Fruit fly (Drosophila melanogaster) whole organism, embryonic: Measurements from ENCODE around the gene Polr2D.

ENCODE experiments used
- Aef1 ChIP-seq: fragments of 200-800 bp; sonication (Bioruptor generic); IDR thresholded peaks from 3 replicates; pipeline ENCODE4 v1.3.6; 2022; ENCODE audit warnings: missing biosample characterization, missing genetic modification characterization
- Antp ChIP-seq: fragments of 200-800 bp; sonication (Bioruptor generic); optimal IDR thresholded peaks from 3 replicates; lab custom pipeline; 2016; ENCODE audit warnings: missing biosample characterization, missing genetic modification characterization
- BEAF-32 ChIP-seq: fragments of 200-800 bp; sonication (Bioruptor generic); optimal IDR thresholded peaks from 3 replicates; lab custom pipeline; 2017; ENCODE audit warnings: missing biosample characterization, missing genetic modification characterization, mild to moderate bottlenecking, moderate library complexity, missing genetic modification reagents
- Bgb ChIP-seq: fragments of 200-800 bp; sonication (Bioruptor generic); IDR thresholded peaks from 2 replicates; pipeline ENCODE4 v1.3.6; 2022; ENCODE audit warnings: missing biosample characterization, missing genetic modification characterization; ENCODE audit not compliant: partially characterized antibody
- CG10565 ChIP-seq: fragments of 200-800 bp; sonication (Bioruptor generic); optimal IDR thresholded peaks from 3 replicates; lab custom pipeline; 2016; ENCODE audit warnings: missing biosample characterization, mild to moderate bottlenecking, missing genetic modification characterization
- CG11247 ChIP-seq: fragments of 200-800 bp; sonication (Bioruptor generic); IDR thresholded peaks from 2 replicates; pipeline ENCODE4 v1.3.6; 2022; ENCODE audit warnings: missing biosample characterization, missing genetic modification characterization
- CG11504 ChIP-seq: fragments of 200-800 bp; sonication (Bioruptor generic); optimal IDR thresholded peaks from 3 replicates; lab custom pipeline; 2019; ENCODE audit warnings: missing biosample characterization, mild to moderate bottlenecking, missing genetic modification characterization, moderate library complexity
- CG13287 ChIP-seq: fragments of 200-800 bp; sonication (Bioruptor generic); IDR thresholded peaks from 2 replicates; pipeline ENCODE4 v1.3.6; 2022; ENCODE audit warnings: missing biosample characterization, missing genetic modification characterization; ENCODE audit not compliant: partially characterized antibody
- CG1529 ChIP-seq: fragments of 200-800 bp; sonication (Bioruptor generic); optimal IDR thresholded peaks from 3 replicates; lab custom pipeline; 2018; ENCODE audit warnings: missing biosample characterization, missing genetic modification characterization
- CG17385 ChIP-seq: fragments of 200-800 bp; sonication (Bioruptor generic); optimal IDR thresholded peaks from 3 replicates; lab custom pipeline; 2018; ENCODE audit warnings: missing biosample characterization, mild to moderate bottlenecking, missing genetic modification characterization
- CG1832 ChIP-seq: fragments of 200-800 bp; sonication (Bioruptor generic); optimal IDR thresholded peaks from 2 replicates; lab custom pipeline; 2017; ENCODE audit warnings: missing biosample characterization, mild to moderate bottlenecking, missing genetic modification characterization, inconsistent platforms
- CG18599 ChIP-seq: fragments of 200-800 bp; sonication (Bioruptor generic); optimal IDR thresholded peaks from 3 replicates; lab custom pipeline; 2017; ENCODE audit warnings: missing biosample characterization, missing genetic modification characterization, mild to moderate bottlenecking, moderate library complexity, missing genetic modification reagents
- CG4617 ChIP-seq: fragments of 200-800 bp; sonication (Bioruptor generic); optimal IDR thresholded peaks from 3 replicates; lab custom pipeline; 2016; ENCODE audit warnings: missing biosample characterization, missing genetic modification characterization, borderline replicate concordance
- CG6854 ChIP-seq: fragments of 200-800 bp; sonication (Bioruptor generic); optimal IDR thresholded peaks from 3 replicates; lab custom pipeline; 2017; ENCODE audit warnings: missing biosample characterization, mild to moderate bottlenecking, missing genetic modification characterization
- CG7357 ChIP-seq: fragments of 200-800 bp; sonication (Bioruptor generic); IDR thresholded peaks from 3 replicates; pipeline ENCODE4 v1.3.6; 2022; ENCODE audit warnings: missing biosample characterization, missing genetic modification characterization
- CG7745 ChIP-seq: fragments of 200-800 bp; sonication (Bioruptor generic); optimal IDR thresholded peaks from 2 replicates; lab custom pipeline; 2018; ENCODE audit warnings: missing biosample characterization, mild to moderate bottlenecking, missing genetic modification characterization, moderate library complexity
- CG7963 ChIP-seq: fragments of 200-800 bp; sonication (Bioruptor generic); IDR thresholded peaks from 3 replicates; pipeline ENCODE4 v1.3.6; 2022; ENCODE audit warnings: missing biosample characterization, missing genetic modification characterization; ENCODE audit not compliant: partially characterized antibody
- CG9932 ChIP-seq: fragments of 200-800 bp; sonication (Bioruptor generic); IDR thresholded peaks from 2 replicates; pipeline ENCODE4 v1.3.6; 2022; ENCODE audit warnings: missing biosample characterization, missing genetic modification characterization
- Dp ChIP-seq: fragments of 200-800 bp; sonication (Bioruptor generic); optimal IDR thresholded peaks from 2 replicates; lab custom pipeline; 2018; ENCODE audit warnings: missing biosample characterization, mild to moderate bottlenecking, missing genetic modification characterization, moderate library complexity
- Dref ChIP-seq: fragments of 200-800 bp; sonication (Bioruptor generic); IDR thresholded peaks from 2 replicates; pipeline ENCODE4 v1.3.6; 2022; ENCODE audit warnings: missing biosample characterization, missing genetic modification characterization
- E2f2 ChIP-seq: fragments of 200-800 bp; sonication (Bioruptor generic); IDR thresholded peaks from 2 replicates; pipeline ENCODE4 v1.3.6; 2022; ENCODE audit warnings: missing biosample characterization, missing genetic modification characterization
- Ets65A ChIP-seq: fragments of 200-800 bp; sonication (Bioruptor generic); peaks from one replicate; lab custom pipeline; 2016; ENCODE audit warnings: missing biosample characterization, missing genetic modification characterization
- HLHmδ ChIP-seq: fragments of 200-800 bp; sonication (Bioruptor generic); optimal IDR thresholded peaks from 2 replicates; lab custom pipeline; 2018; ENCODE audit warnings: missing biosample characterization, mild to moderate bottlenecking, missing genetic modification characterization, moderate library complexity
- Hmr ChIP-seq: fragments of 200-800 bp; sonication (Bioruptor generic); optimal IDR thresholded peaks from 3 replicates; lab custom pipeline; 2017; ENCODE audit warnings: mild to moderate bottlenecking, missing biosample characterization, missing genetic modification reagents, missing genetic modification characterization
- MBD-R2 ChIP-seq: fragments of 200-800 bp; sonication (Bioruptor generic); IDR thresholded peaks from 2 replicates; pipeline ENCODE4 v1.3.6; 2022; ENCODE audit warnings: missing biosample characterization, missing genetic modification characterization
- MESR4 ChIP-seq: fragments of 200-800 bp; sonication (Bioruptor generic); optimal IDR thresholded peaks from 2 replicates; lab custom pipeline; 2018; ENCODE audit warnings: missing biosample characterization, mild to moderate bottlenecking, missing genetic modification characterization, moderate library complexity
- Mes4 ChIP-seq: fragments of 200-800 bp; sonication (Bioruptor generic); optimal IDR thresholded peaks from 2 replicates; lab custom pipeline; 2016; ENCODE audit warnings: missing biosample characterization, missing genetic modification characterization
- Spps ChIP-seq: fragments of 200-800 bp; sonication (Bioruptor generic); optimal IDR thresholded peaks from 2 replicates; lab custom pipeline; 2018; ENCODE audit warnings: missing biosample characterization, mild to moderate bottlenecking, missing genetic modification characterization
- Sry-β ChIP-seq: fragments of 200-800 bp; sonication (Bioruptor generic); optimal IDR thresholded peaks from 2 replicates; lab custom pipeline; 2018; ENCODE audit warnings: missing biosample characterization, mild to moderate bottlenecking, missing genetic modification characterization, moderate library complexity
- amos ChIP-seq: fragments of 200-800 bp; sonication (Bioruptor generic); IDR thresholded peaks from 2 replicates; pipeline ENCODE4 v1.3.6; 2022; ENCODE audit warnings: missing biosample characterization, missing genetic modification characterization; ENCODE audit not compliant: partially characterized antibody
- aop ChIP-seq: fragments of 200-800 bp; sonication (Bioruptor generic); IDR thresholded peaks from 2 replicates; pipeline ENCODE4 v1.3.6; 2022; ENCODE audit warnings: missing biosample characterization, missing genetic modification characterization
- ap ChIP-seq: fragments of 200-800 bp; sonication (Bioruptor generic); IDR thresholded peaks from 2 replicates; pipeline ENCODE4 v1.3.6; 2022; ENCODE audit warnings: missing biosample characterization, missing genetic modification characterization
- ara ChIP-seq: fragments of 200-800 bp; sonication (Bioruptor generic); IDR thresholded peaks from 2 replicates; pipeline ENCODE4 v1.3.6; 2022; ENCODE audit warnings: missing biosample characterization, missing genetic modification characterization
- az2 ChIP-seq: fragments of 200-800 bp; sonication (Bioruptor generic); optimal IDR thresholded peaks from 3 replicates; lab custom pipeline; 2016; ENCODE audit warnings: missing biosample characterization, missing genetic modification characterization
- cg ChIP-seq: fragments of 200-800 bp; sonication (Bioruptor generic); optimal IDR thresholded peaks from 3 replicates; lab custom pipeline; 2019; ENCODE audit warnings: missing biosample characterization, mild to moderate bottlenecking, missing genetic modification characterization, moderate library complexity
- ewg ChIP-seq: fragments of 200-800 bp; sonication (Bioruptor generic); optimal IDR thresholded peaks from 3 replicates; lab custom pipeline; 2017; ENCODE audit warnings: mild to moderate bottlenecking, missing biosample characterization, missing genetic modification reagents, missing genetic modification characterization
- inv ChIP-seq: fragments of 200-800 bp; sonication (Bioruptor generic); IDR thresholded peaks from 2 replicates; pipeline ENCODE4 v1.3.6; 2022; ENCODE audit warnings: missing biosample characterization, missing genetic modification characterization; ENCODE audit not compliant: partially characterized antibody
- jing ChIP-seq: fragments of 200-800 bp; sonication (Bioruptor generic); optimal IDR thresholded peaks from 2 replicates; lab custom pipeline; 2018; ENCODE audit warnings: missing biosample characterization, mild to moderate bottlenecking, missing genetic modification characterization
- kah ChIP-seq: fragments of 200-800 bp; sonication (Bioruptor generic); optimal IDR thresholded peaks from 2 replicates; lab custom pipeline; 2018; ENCODE audit warnings: missing biosample characterization, mild to moderate bottlenecking, missing genetic modification characterization
- ken ChIP-seq: fragments of 200-800 bp; sonication (Bioruptor generic); IDR thresholded peaks from 3 replicates; pipeline ENCODE4 v1.3.6; 2022; ENCODE audit warnings: missing biosample characterization, missing genetic modification characterization
- nerfin-2 ChIP-seq: fragments of 200-800 bp; sonication (Bioruptor generic); IDR thresholded peaks from 2 replicates; pipeline ENCODE4 v1.3.6; 2022; ENCODE audit warnings: missing biosample characterization, missing genetic modification characterization; ENCODE audit not compliant: partially characterized antibody
- onecut ChIP-seq: fragments of 200-800 bp; sonication (Bioruptor generic); IDR thresholded peaks from 2 replicates; pipeline ENCODE4 v1.3.6; 2022; ENCODE audit warnings: missing biosample characterization, missing genetic modification characterization
- pzg ChIP-seq: fragments of 200-800 bp; sonication (Bioruptor generic); optimal IDR thresholded peaks from 3 replicates; lab custom pipeline; 2018; ENCODE audit warnings: missing biosample characterization, mild to moderate bottlenecking, missing genetic modification characterization, moderate library complexity
- so ChIP-seq: fragments of 200-800 bp; sonication (Bioruptor generic); IDR thresholded peaks from 3 replicates; pipeline ENCODE4 v1.3.6; 2022; ENCODE audit warnings: missing biosample characterization, missing genetic modification characterization
- stc ChIP-seq: fragments of 200-800 bp; sonication (Bioruptor generic); IDR thresholded peaks from 2 replicates; pipeline ENCODE4 v1.3.6; 2022; ENCODE audit warnings: missing biosample characterization, missing genetic modification characterization
- unc-4 ChIP-seq: fragments of 200-800 bp; sonication (Bioruptor generic); IDR thresholded peaks from 2 replicates; pipeline ENCODE4 v1.3.6; 2022; ENCODE audit warnings: missing biosample characterization, missing genetic modification characterization; ENCODE audit not compliant: partially characterized antibody

The Polr2D gene

DNA sequence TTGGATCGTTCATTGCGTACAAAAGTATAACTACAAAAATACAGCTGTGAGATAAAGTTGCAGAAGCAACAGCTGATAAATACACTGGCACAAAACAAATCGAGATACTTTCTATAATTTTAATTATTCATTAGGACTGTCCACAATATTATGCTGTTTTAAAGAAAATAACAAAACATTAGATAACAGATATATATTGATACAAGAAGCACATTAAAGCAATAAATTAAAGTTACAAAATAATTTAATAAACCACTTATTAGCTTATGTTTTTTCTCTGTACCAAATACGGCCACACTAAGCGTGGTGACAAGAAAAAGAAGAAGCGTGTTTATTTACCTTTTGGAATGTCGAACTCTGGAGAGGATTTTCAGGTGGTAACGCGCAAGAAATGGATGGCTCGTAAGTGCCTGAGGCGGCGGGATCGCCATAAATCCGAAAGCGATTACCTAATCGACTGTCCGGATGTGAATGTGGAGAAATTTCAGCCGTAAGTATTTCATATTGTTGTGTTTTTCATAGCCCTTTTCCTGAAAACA is 35.0 kb downstream of the Polr2D start, which contains the start of the genes CG7988 and CG7183 (continued):
- TF ChIP-seq CG18599 (peak; percentile 96), Spps (tag; lab: Kevin White, UChicago) (peak; percentile 98), Mes4 (GFP tag; lab: Kevin White, UChicago) (peak; percentile 87), cg (GFP tag; lab: Kevin White, UChicago) (no peak), ken (GFP tag; lab: Robert Waterston, UW) (peak; percentile 96), Antp (GFP tag; lab: Kevin White, UChicago) (peak; percentile 88), CG6854 (GFP tag; lab: Kevin White, UChicago) (peak; percentile 79), CG1529 (GFP tag; lab: Kevin White, UChicago) (peak; percentile 94), HLHmδ (no peak), az2 (GFP tag; lab: Kevin White, UChicago) (peak; percentile 99), CG17385 (GFP tag; lab: Kevin White, UChicago) (peak; percentile 100), aop (GFP tag; lab: Robert Waterston, UW) (peak; percentile 87), Sry-β (GFP tag; lab: Kevin White, UChicago) (peak; percentile 65), MBD-R2 (GFP tag; lab: Robert Waterston, UW) (peak; percentile 99)

DNA sequence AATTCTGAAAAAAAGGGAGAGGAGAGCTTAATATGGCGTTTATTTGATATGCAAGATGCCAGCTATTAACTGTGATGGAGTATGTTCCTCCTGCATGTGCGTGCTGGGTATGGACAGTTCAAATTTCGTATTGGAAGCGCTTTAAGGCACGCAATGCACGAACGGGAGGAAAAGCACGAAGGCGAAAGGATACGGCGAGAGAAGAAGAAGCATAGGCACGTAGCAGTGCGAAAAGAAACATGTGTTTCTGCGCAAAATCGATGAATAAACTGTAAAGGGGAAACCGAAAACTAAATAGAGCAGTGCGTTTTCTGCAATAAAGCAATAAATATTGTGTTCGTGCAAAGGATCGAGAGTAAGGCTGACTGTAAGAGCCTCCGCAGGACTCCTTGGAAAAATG is 39.4 kb downstream of the Polr2D start, which contains the start of gene CG14314:
TSS of gene CG14314 (plus strand) at position 243 of the 400 bp plus-strand sequence.
- peak; percentile 92 for TF ChIP-seq ewg (GFP tag; lab: Kevin White, UChicago)
- TF ChIP-seq BEAF-32 (GFP tag; lab: Kevin White, UChicago): peak; percentile 30
- TF ChIP-seq Dp (GFP tag; lab: Kevin White, UChicago): peak; percentile 36
- peak; percentile 14 for TF ChIP-seq E2f2 (GFP tag; lab: Robert Waterston, UW)
- TF ChIP-seq CG10565 (GFP tag; lab: Kevin White, UChicago): no peak
- TF ChIP-seq ara (GFP tag; lab: Robert Waterston, UW): 0 out of 2 replicates have a peak, but pooled peaks have one; percentile 12
- peak; percentile 93 for TF ChIP-seq onecut (GFP tag; lab: Robert Waterston, UW)
- TF ChIP-seq Bgb (GFP tag; lab: Robert Waterston, UW): peak; percentile 56; the same call in 1 of the 2 replicates
- 0 out of 2 replicates have a peak, but pooled peaks have one; percentile 34 for TF ChIP-seq nerfin-2 (GFP tag; lab: Robert Waterston, UW)
- 0 out of 2 replicates have a peak, but pooled peaks have one; percentile 36 for TF ChIP-seq MBD-R2 (GFP tag; lab: Robert Waterston, UW)
- peak; percentile 16; the same call in 1 of the 2 replicates for TF ChIP-seq unc-4 (GFP tag; lab: Robert Waterston, UW)
- TF ChIP-seq CG11247 (GFP tag; lab: Robert Waterston, UW): no peak
- peak; percentile 39; the same call in 1 of the 2 replicates for TF ChIP-seq inv
- TF ChIP-seq Sry-β (GFP tag; lab: Kevin White, UChicago): no peak
- TF ChIP-seq Ets65A (GFP tag; lab: Kevin White, UChicago): peak; percentile 95
- no peak for TF ChIP-seq kah (GFP tag; lab: Kevin White, UChicago)
- TF ChIP-seq amos (GFP tag; lab: Robert Waterston, UW): peak; percentile 67; the same call in 1 of the 2 replicates
- no peak for TF ChIP-seq Aef1 (GFP tag; lab: Robert Waterston, UW)
- TF ChIP-seq pzg (GFP tag; lab: Kevin White, UChicago): peak; percentile 1
- peak; percentile 53 for TF ChIP-seq CG17385 (GFP tag; lab: Kevin White, UChicago)
- TF ChIP-seq MESR4 (GFP tag; lab: Kevin White, UChicago): peak; percentile 10
- no peak for TF ChIP-seq CG1529 (GFP tag; lab: Kevin White, UChicago)

dm6 chr3R:18215300-18215699 is 40.0 kb downstream of the Polr2D start:
- no peak for TF ChIP-seq CG7963 (GFP tag; lab: Robert Waterston, UW)
- no peak for TF ChIP-seq stc
- TF ChIP-seq CG4617 (GFP tag; lab: Kevin White, UChicago): no peak
- TF ChIP-seq CG1832: no peak
- TF ChIP-seq CG11504 (tag; lab: Kevin White, UChicago): no peak
- peak; percentile 65 for TF ChIP-seq CG9932
- TF ChIP-seq CG7745 (tag; lab: Kevin White, UChicago): no peak
- TF ChIP-seq CG13287 (GFP tag; lab: Robert Waterston, UW): peak; percentile 91
- no peak for TF ChIP-seq jing (GFP tag; lab: Kevin White, UChicago)
- peak; percentile 43 for TF ChIP-seq Hmr
- TF ChIP-seq so (GFP tag; lab: Robert Waterston, UW): no peak
- TF ChIP-seq ap (GFP tag; lab: Robert Waterston, UW): no peak
- TF ChIP-seq CG7357: no peak
- no peak for TF ChIP-seq Dref (GFP tag; lab: Robert Waterston, UW)
